Worm (Caenorhabditis elegans): Measurements from ENCODE around the gene Y51H4A.6.
A peak's percentile ranks its signal among the peaks of the same experiment; 100 is the strongest.

Gene Y51H4A.6

ce11 chrIV:16496491-16496890 is 37.0 kb upstream of the Y51H4A.6 start (continued):
- TF ChIP-seq mep-1 (tag; optimal IDR thresholded peaks at IDR 0.05): no peak
- no peak for TF ChIP-seq lin-13 (GFP tag; optimal IDR thresholded peaks at IDR 0.05)
- no peak for TF ChIP-seq aly-2 (tag; optimal IDR thresholded peaks at IDR 0.05)
- TF ChIP-seq snu-23 (GFP tag; optimal IDR thresholded peaks at IDR 0.05): peak; percentile 19
- TF ChIP-seq irx-1 (tag; optimal IDR thresholded peaks at IDR 0.05): no peak

- TF ChIP-seq ceh-90 (tag; optimal IDR thresholded peaks at IDR 0.05) (no peak), elt-2 (tag; optimal IDR thresholded peaks at IDR 0.05) (no peak), lin-15B (tag; optimal IDR thresholded peaks at IDR 0.05) (no peak), fkh-10 (GFP tag; optimal IDR thresholded peaks at IDR 0.05) (no peak), unc-98 (GFP tag; IDR thresholded peaks at IDR 0.05) (no peak), ceh-88 (GFP tag; IDR thresholded peaks at IDR 0.05) (no peak), swsn-7 (tag; optimal IDR thresholded peaks at IDR 0.05) (peak; percentile 55), egl-13 (tag; optimal IDR thresholded peaks at IDR 0.05) (peak; percentile 30), elt-3 (tag; optimal IDR thresholded peaks at IDR 0.05) (peak in 2 of 6 experiments; percentile 6 to 13), C16A3.4 (tag; optimal IDR thresholded peaks at IDR 0.05) (peak; percentile 17), F16B12.6 (tag; optimal IDR thresholded peaks at IDR 0.05) (no peak), hpl-2 (GFP tag; optimal IDR thresholded peaks at IDR 0.05) (no peak), ztf-11 (tag; optimal IDR thresholded peaks at IDR 0.05) (no peak), ama-1 (optimal IDR thresholded peaks at IDR 0.05) (no peak), sup-37 (GFP tag; optimal IDR thresholded peaks at IDR 0.05) (no peak), efl-3 (GFP tag; optimal IDR thresholded peaks at IDR 0.05) (no peak), xbp-1 (tag; optimal IDR thresholded peaks at IDR 0.05) (peak; percentile 15), irx-1 (tag; optimal IDR thresholded peaks at IDR 0.05) (peak; percentile 62), mep-1 (tag; optimal IDR thresholded peaks at IDR 0.05) (peak; percentile 84), hlh-17 (GFP tag; optimal IDR thresholded peaks at IDR 0.05; ENCODE audit: borderline replicate concordance) (no peak), tlp-1 (tag; optimal IDR thresholded peaks at IDR 0.05) (no peak), C34B4.2 (tag; optimal IDR thresholded peaks at IDR 0.05) (no peak), tbx-2 (tag; optimal IDR thresholded peaks at IDR 0.05) (peak; percentile 46), nhr-84 (tag; optimal IDR thresholded peaks at IDR 0.05) (no peak), nhr-90 (tag; optimal IDR thresholded peaks at IDR 0.05; ENCODE audit: poor library complexity) (peak; percentile 36), unc-130 (tag; optimal IDR thresholded peaks at IDR 0.05) (peak; percentile 9), nhr-11 (tag; optimal IDR thresholded peaks at IDR 0.05) (peak; percentile 5), snu-23 (GFP tag; optimal IDR thresholded peaks at IDR 0.05) (peak; percentile 76), unc-30 (tag; optimal IDR thresholded peaks at IDR 0.05) (no peak), mab-9 (GFP tag; IDR thresholded peaks at IDR 0.05) (no peak), Y116A8C.19 (tag; optimal IDR thresholded peaks at IDR 0.05; ENCODE audit: borderline replicate concordance) (no peak), ztf-4 (tag; optimal IDR thresholded peaks at IDR 0.05) (peak; percentile 37), unc-62 (GFP tag; optimal IDR thresholded peaks at IDR 0.05) (no peak), sptf-1 (tag; optimal IDR thresholded peaks at IDR 0.05) (no peak), lin-39 (tag; optimal IDR thresholded peaks at IDR 0.05) (peak; percentile 52), fkh-4 (tag; optimal IDR thresholded peaks at IDR 0.05; ENCODE audit: borderline replicate concordance) (no peak), aha-1 (tag; optimal IDR thresholded peaks at IDR 0.05) (no peak), vab-15 (tag; optimal IDR thresholded peaks at IDR 0.05) (no peak), nhr-237 (tag; optimal IDR thresholded peaks at IDR 0.05) (no peak), skn-1 (tag; optimal IDR thresholded peaks at IDR 0.05) (peak; percentile 64), dsc-1 (tag; optimal IDR thresholded peaks at IDR 0.05) (peak; percentile 72), ets-5 (GFP tag; IDR thresholded peaks at IDR 0.05) (no peak), nhr-19 (GFP tag; conservative IDR thresholded peaks at IDR 0.05) (peak; percentile 42), lin-13 (GFP tag; optimal IDR thresholded peaks at IDR 0.05) (peak; percentile 45), unc-86 (tag; optimal IDR thresholded peaks at IDR 0.05) (no peak), mef-2 (tag; optimal IDR thresholded peaks at IDR 0.05) (no peak), nhr-20 (tag; optimal IDR thresholded peaks at IDR 0.05) (peak; percentile 55), nhr-85 (tag) (peak; percentile 78), nhr-76 (tag; optimal IDR thresholded peaks at IDR 0.05) (no peak), alr-1 (tag; optimal IDR thresholded peaks at IDR 0.05; ENCODE audit: borderline replicate concordance) (no peak), fkh-8 (tag; optimal IDR thresholded peaks at IDR 0.05) (peak; percentile 77)
Measured at ce11 chrIV:16498031-16498442, 35.4 kb upstream of the Y51H4A.6 start.

All from whole organism, L1 larva.